Fruit fly (Drosophila melanogaster): ENCODE measurements around the gene B-H2.

Gene B-H2

dm6 chrX:17296283-17297069, 17.9 kb upstream of the B-H2 start:
- TF ChIP-seq CG7745 (tag; optimal IDR thresholded peaks at IDR 0.05) (no peak), Rfx (GFP tag; IDR thresholded peaks at IDR 0.05) (0 out of 2 replicates have a peak, but pooled peaks have one; percentile 11), CG10274 (GFP tag; optimal IDR thresholded peaks at IDR 0.05) (no peak), cad (GFP tag; optimal IDR thresholded peaks at IDR 0.05) (no peak), CG6813 (GFP tag; optimal IDR thresholded peaks at IDR 0.05) (peak; percentile 21), Abd-B (GFP tag; optimal IDR thresholded peaks at IDR 0.05) (no peak), CkIIα-i1 (GFP tag; IDR thresholded peaks at IDR 0.05) (no peak), btn (GFP tag; optimal IDR thresholded peaks at IDR 0.05) (no peak), kni (GFP tag; optimal IDR thresholded peaks at IDR 0.05) (peak; percentile 56), sens (GFP tag) (peak; percentile 70), ci (GFP tag; IDR thresholded peaks at IDR 0.05) (0 out of 3 replicates have a peak, but pooled peaks have one; percentile 12), YL-1 (GFP tag; optimal IDR thresholded peaks at IDR 0.05) (no peak), sc (optimal IDR thresholded peaks at IDR 0.05) (no peak), sc (GFP tag; optimal IDR thresholded peaks at IDR 0.05) (no peak), Camta (GFP tag; optimal IDR thresholded peaks at IDR 0.05) (no peak), CG15514 (GFP tag; optimal IDR thresholded peaks at IDR 0.05) (peak; percentile 95), crol (GFP tag; IDR thresholded peaks at IDR 0.05) (peak; percentile 43), Asciz (GFP tag; optimal IDR thresholded peaks at IDR 0.05) (peak; percentile 10), CG13424 (tag; optimal IDR thresholded peaks at IDR 0.05) (no peak), CG6689 (GFP tag; IDR thresholded peaks at IDR 0.05) (0 out of 2 replicates have a peak, but pooled peaks have one; percentile 5), Med (GFP tag) (peak; percentile 18), lab (GFP tag; optimal IDR thresholded peaks at IDR 0.05) (no peak)

- TF ChIP-seq Abd-B (GFP tag; optimal IDR thresholded peaks at IDR 0.05) (peak; percentile 10), CG31441 (GFP tag; IDR thresholded peaks at IDR 0.05) (no peak), ara (GFP tag; IDR thresholded peaks at IDR 0.05) (0 out of 2 replicates have a peak, but pooled peaks have one; percentile 45), twi (tag; optimal IDR thresholded peaks at IDR 0.05) (no peak), Nf-YA (GFP tag; IDR thresholded peaks at IDR 0.05) (no peak), Hsf (GFP tag; optimal IDR thresholded peaks at IDR 0.05) (peak; percentile 10), CG3163 (GFP tag; optimal IDR thresholded peaks at IDR 0.05) (no peak), Sry-β (GFP tag; optimal IDR thresholded peaks at IDR 0.05) (no peak), CG12744 (GFP tag; optimal IDR thresholded peaks at IDR 0.05) (no peak), mirr (GFP tag; optimal IDR thresholded peaks at IDR 0.05) (no peak), Myb (GFP tag; optimal IDR thresholded peaks at IDR 0.05) (no peak), CG4707 (GFP tag; optimal IDR thresholded peaks at IDR 0.05) (peak; percentile 36), CG5953 (GFP tag; IDR thresholded peaks at IDR 0.05) (no peak), CG2129 (GFP tag; IDR thresholded peaks at IDR 0.05; ENCODE audit: partially characterized antibody) (no peak), phol (tag; optimal IDR thresholded peaks at IDR 0.05) (peak; percentile 52), zf30C (GFP tag; optimal IDR thresholded peaks at IDR 0.05) (no peak), gcm (GFP tag; optimal IDR thresholded peaks at IDR 0.05) (no peak), tx (GFP tag; optimal IDR thresholded peaks at IDR 0.05) (no peak), wor (GFP tag; IDR thresholded peaks at IDR 0.05) (peak; percentile 32; the same call in 1 of the 2 replicates), Side (GFP tag; optimal IDR thresholded peaks at IDR 0.05) (no peak), pnt (GFP tag; optimal IDR thresholded peaks at IDR 0.05) (peak; percentile 19), trh (GFP tag; optimal IDR thresholded peaks at IDR 0.05) (no peak), Med (GFP tag) (peak; percentile 87), CG33213 (GFP tag; optimal IDR thresholded peaks at IDR 0.05) (no peak), ftz-f1 (GFP tag; optimal IDR thresholded peaks at IDR 0.05) (no peak), CG7786 (GFP tag; optimal IDR thresholded peaks at IDR 0.05) (peak; percentile 0), CG1024 (GFP tag; IDR thresholded peaks at IDR 0.05) (no peak), tap (tag; optimal IDR thresholded peaks at IDR 0.05) (no peak), insv (GFP tag; optimal IDR thresholded peaks at IDR 0.05) (no peak), Rfx (GFP tag; IDR thresholded peaks at IDR 0.05) (no peak)
Measured at dm6 chrX:17297070-17297689, 17.2 kb upstream of the B-H2 start.

Data from whole organism, embryonic.